Worm (Caenorhabditis elegans) whole organism, young adult: ENCODE data around the gene cyc-2.1.

Experiments used
- B0035.1 ChIP-seq: sonication (generic microtip); optimal IDR thresholded peaks from 2 replicates; lab custom pipeline; 2016; ENCODE audit warnings: missing genetic modification characterization, mild to moderate bottlenecking, missing compliant biosample characterization, missing genotype, missing genetic modification reagents
- C17E4.6 ChIP-seq: fragments of 200-800 bp; sonication (Bioruptor generic); IDR thresholded peaks from 2 replicates; pipeline ENCODE4 v1.3.6; 2022; ENCODE audit warnings: missing genetic modification reagents, missing genetic modification characterization, missing compliant biosample characterization
- D2030.7 ChIP-seq: fragments of 200-800 bp; sonication (Bioruptor generic); IDR thresholded peaks from 2 replicates; pipeline ENCODE4 v1.3.6; 2022; ENCODE audit warnings: missing genetic modification reagents, missing genetic modification characterization, missing compliant biosample characterization
- F10E7.11 ChIP-seq: sonication (generic microtip); optimal IDR thresholded peaks from 2 replicates; lab custom pipeline; 2017; ENCODE audit warnings: mild to moderate bottlenecking, missing genetic modification characterization, moderate library complexity, missing compliant biosample characterization
- F33H1.4 ChIP-seq: fragments of 200-800 bp; sonication (Bioruptor generic); IDR thresholded peaks from 2 replicates; pipeline ENCODE4 v1.3.6; 2022; ENCODE audit warnings: missing genetic modification reagents, missing genetic modification characterization, missing compliant biosample characterization
- F55B11.4 ChIP-seq: sonication (generic microtip); optimal IDR thresholded peaks from 2 replicates; lab custom pipeline; 2016; ENCODE audit warnings: missing compliant biosample characterization, missing genetic modification characterization, borderline replicate concordance; ENCODE audit not compliant: insufficient read depth
- K12H6.12 ChIP-seq: fragments of 200-800 bp; sonication (Bioruptor generic); optimal IDR thresholded peaks from 2 replicates; lab custom pipeline; 2018; ENCODE audit warnings: mild to moderate bottlenecking, missing genetic modification characterization, missing compliant biosample characterization
- T26A5.8 ChIP-seq: sonication (generic microtip); optimal IDR thresholded peaks from 2 replicates; lab custom pipeline; 2016; ENCODE audit warnings: missing genetic modification characterization, missing compliant biosample characterization
- Y53F4B.3 ChIP-seq: fragments of 200-800 bp; sonication (Bioruptor generic); IDR thresholded peaks from 2 replicates; pipeline ENCODE4 v1.3.6; 2022; ENCODE audit warnings: missing genetic modification reagents, missing genetic modification characterization, missing compliant biosample characterization
- Y67H2A.10 ChIP-seq: fragments of 200-800 bp; sonication (Bioruptor generic); conservative IDR thresholded peaks from 2 replicates; pipeline ENCODE4 v1.3.6; 2022; ENCODE audit warnings: missing genetic modification reagents, missing genetic modification characterization, missing compliant biosample characterization
- Y95B8A.8 ChIP-seq: fragments of 200-800 bp; sonication (Bioruptor generic); IDR thresholded peaks from 2 replicates; pipeline ENCODE4 v1.3.6; 2022; ENCODE audit warnings: missing genetic modification reagents, missing genetic modification characterization, missing compliant biosample characterization
- ZK185.1 ChIP-seq: sonication (generic microtip); optimal IDR thresholded peaks from 2 replicates; lab custom pipeline; 2016; ENCODE audit warnings: mild to moderate bottlenecking, missing genetic modification characterization, missing compliant biosample characterization; ENCODE audit not compliant: poor library complexity, severe bottlenecking
- ama-1 ChIP-seq, 3 experiments: fragments of 150-350 bp in 1 of 3; sonication (generic microtip) in 2 of 3; optimal IDR thresholded peaks; 2 replicates each; lab custom pipeline; 2014 to 2018; ENCODE audit warnings: missing biosample characterization in 2 of 3, missing genetic modification characterization in 2 of 3, missing genetic modification reagents in 2 of 3
- aptf-3 ChIP-seq: fragments of 200-800 bp; sonication (Bioruptor generic); IDR thresholded peaks from 2 replicates; pipeline ENCODE4 v1.3.6; 2022; ENCODE audit warnings: missing genetic modification characterization, missing compliant biosample characterization
- athp-1 ChIP-seq: sonication (generic microtip); optimal IDR thresholded peaks from 2 replicates; lab custom pipeline; 2017; ENCODE audit warnings: mild to moderate bottlenecking, missing genetic modification characterization, missing compliant biosample characterization
- attf-3 ChIP-seq: fragments of 200-800 bp; sonication (Bioruptor generic); conservative IDR thresholded peaks from 2 replicates; pipeline ENCODE4 v1.3.6; 2022; ENCODE audit warnings: missing genetic modification reagents, missing genetic modification characterization, missing compliant biosample characterization
- attf-5 ChIP-seq: fragments of 200-800 bp; sonication (Bioruptor generic); optimal IDR thresholded peaks from 2 replicates; lab custom pipeline; 2018; ENCODE audit warnings: mild to moderate bottlenecking, missing genetic modification characterization, missing compliant biosample characterization
- attf-6 ChIP-seq: fragments of 200-800 bp; sonication (Bioruptor generic); IDR thresholded peaks from 2 replicates; pipeline ENCODE4 v1.3.6; 2022; ENCODE audit warnings: missing genetic modification reagents, missing genetic modification characterization, missing compliant biosample characterization
- bed-1 ChIP-seq: fragments of 200-800 bp; sonication (Bioruptor generic); IDR thresholded peaks from 2 replicates; pipeline ENCODE4 v1.3.6; 2022; ENCODE audit warnings: missing genetic modification reagents, missing genetic modification characterization, missing compliant biosample characterization
- ceh-100 ChIP-seq: fragments of 200-800 bp; sonication (Bioruptor generic); IDR thresholded peaks from 2 replicates; pipeline ENCODE4 v1.3.6; 2022; ENCODE audit warnings: missing genetic modification reagents, missing genetic modification characterization, missing compliant biosample characterization
- ceh-27 ChIP-seq: fragments of 200-800 bp; sonication (Bioruptor generic); optimal IDR thresholded peaks from 2 replicates; lab custom pipeline; 2018; ENCODE audit warnings: mild to moderate bottlenecking, missing genetic modification characterization, moderate library complexity, missing compliant biosample characterization
- ceh-79 ChIP-seq: sonication (generic microtip); optimal IDR thresholded peaks from 2 replicates; lab custom pipeline; 2017; ENCODE audit warnings: mild to moderate bottlenecking, missing genetic modification characterization, missing compliant biosample characterization
- chd-7 ChIP-seq: sonication (generic microtip); optimal IDR thresholded peaks from 2 replicates; lab custom pipeline; 2016; ENCODE audit warnings: mild to moderate bottlenecking, missing genetic modification characterization, moderate library complexity, missing compliant biosample characterization
- dox-1 ChIP-seq: fragments of 200-800 bp; sonication (Bioruptor generic); IDR thresholded peaks from 2 replicates; pipeline ENCODE4 v1.3.6; 2022; ENCODE audit warnings: missing genetic modification reagents, missing genetic modification characterization, missing compliant biosample characterization
- dpff-1 ChIP-seq: sonication (generic microtip); optimal IDR thresholded peaks from 2 replicates; lab custom pipeline; 2017; ENCODE audit warnings: mild to moderate bottlenecking, missing genetic modification characterization, missing compliant biosample characterization
- egl-44 ChIP-seq: fragments of 200-800 bp; sonication (Bioruptor generic); IDR thresholded peaks from 2 replicates; pipeline ENCODE4 v1.3.6; 2022; ENCODE audit warnings: missing genetic modification reagents, missing genetic modification characterization, missing compliant biosample characterization
- ets-4 ChIP-seq: fragments of 200-800 bp; sonication (Bioruptor generic); optimal IDR thresholded peaks from 2 replicates; lab custom pipeline; 2018; ENCODE audit warnings: mild to moderate bottlenecking, missing genetic modification characterization, missing compliant biosample characterization
- fkh-3 ChIP-seq: sonication (generic microtip); optimal IDR thresholded peaks from 2 replicates; lab custom pipeline; 2016; ENCODE audit warnings: mild to moderate bottlenecking, missing genetic modification characterization, missing compliant biosample characterization
- gei-17 ChIP-seq: fragments of 200-800 bp; sonication (Bioruptor generic); optimal IDR thresholded peaks from 2 replicates; lab custom pipeline; 2018; ENCODE audit warnings: mild to moderate bottlenecking, missing genetic modification characterization, missing compliant biosample characterization
- let-607 ChIP-seq, 2 experiments: fragments of 200-800 bp in 1 of 2; sonication (Bioruptor generic) in 1 of 2; sonication (generic microtip) in 1 of 2; optimal IDR thresholded peaks; 2 replicates each; lab custom pipeline; 2016 to 2018; ENCODE audit warnings: mild to moderate bottlenecking in 2 of 2, missing compliant biosample characterization in 2 of 2, missing genetic modification characterization in 2 of 2, moderate library complexity in 2 of 2, missing genotype in 1 of 2
- lin-26 ChIP-seq: fragments of 200-800 bp; sonication (Bioruptor generic); IDR thresholded peaks from 2 replicates; pipeline ENCODE4 v1.3.6; 2022; ENCODE audit warnings: missing genetic modification reagents, missing genetic modification characterization, missing compliant biosample characterization
- madf-8 ChIP-seq: fragments of 200-800 bp; sonication (Bioruptor generic); conservative IDR thresholded peaks from 2 replicates; pipeline ENCODE4 v1.3.6; 2022; ENCODE audit warnings: missing genetic modification reagents, missing genetic modification characterization, missing compliant biosample characterization
- mcd-1 ChIP-seq: fragments of 200-800 bp; sonication (Bioruptor generic); IDR thresholded peaks from 2 replicates; pipeline ENCODE4 v1.3.6; 2022; ENCODE audit warnings: missing genetic modification reagents, missing genetic modification characterization, missing compliant biosample characterization
- mel-28 ChIP-seq: sonication (generic microtip); optimal IDR thresholded peaks from 2 replicates; lab custom pipeline; 2016; ENCODE audit warnings: borderline replicate concordance, mild to moderate bottlenecking, missing genetic modification characterization, missing compliant biosample characterization
- mxl-1 ChIP-seq: sonication (generic microtip); optimal IDR thresholded peaks from 2 replicates; lab custom pipeline; 2016; ENCODE audit warnings: missing genetic modification characterization, missing compliant biosample characterization
- nfya-1 ChIP-seq: sonication (generic microtip); optimal IDR thresholded peaks from 2 replicates; lab custom pipeline; 2017; ENCODE audit warnings: antibody characterized with exemption, missing compliant biosample characterization, missing genetic modification characterization, borderline replicate concordance; ENCODE audit not compliant: insufficient read depth
- nfya-2 ChIP-seq: fragments of 200-800 bp; sonication (Bioruptor generic); IDR thresholded peaks from 2 replicates; pipeline ENCODE4 v1.3.6; 2022; ENCODE audit warnings: missing genetic modification reagents, missing genetic modification characterization, missing compliant biosample characterization
- nfyb-1 ChIP-seq: fragments of 200-800 bp; sonication (Bioruptor generic); IDR thresholded peaks from 2 replicates; pipeline ENCODE4 v1.3.6; 2022; ENCODE audit warnings: missing genetic modification reagents, missing genetic modification characterization, missing compliant biosample characterization
- nhr-120 ChIP-seq: fragments of 200-800 bp; sonication (Bioruptor generic); IDR thresholded peaks from 2 replicates; pipeline ENCODE4 v1.3.6; 2022; ENCODE audit warnings: missing genetic modification characterization, missing compliant biosample characterization
- nhr-179 ChIP-seq: sonication (generic microtip); optimal IDR thresholded peaks from 2 replicates; lab custom pipeline; 2016; ENCODE audit warnings: mild to moderate bottlenecking, missing genetic modification characterization, missing compliant biosample characterization
- repo-1 ChIP-seq: sonication (generic microtip); optimal IDR thresholded peaks from 2 replicates; lab custom pipeline; 2017; ENCODE audit warnings: mild to moderate bottlenecking, missing genetic modification characterization, missing compliant biosample characterization
- sea-2 ChIP-seq: fragments of 200-800 bp; sonication (Bioruptor generic); IDR thresholded peaks from 2 replicates; pipeline ENCODE4 v1.3.6; 2022; ENCODE audit warnings: missing genetic modification characterization, missing compliant biosample characterization
- sptf-2 ChIP-seq: fragments of 200-800 bp; sonication (Bioruptor generic); optimal IDR thresholded peaks from 2 replicates; lab custom pipeline; 2018; ENCODE audit warnings: mild to moderate bottlenecking, missing genetic modification characterization, missing compliant biosample characterization
- tbx-9 ChIP-seq: sonication (generic microtip); optimal IDR thresholded peaks from 2 replicates; lab custom pipeline; 2016; ENCODE audit warnings: borderline replicate concordance, missing genetic modification characterization, inconsistent platforms, missing compliant biosample characterization
- unc-62 ChIP-seq: fragments of 150-350 bp; optimal IDR thresholded peaks from 2 replicates; lab custom pipeline; 2014; ENCODE audit warnings: missing biosample characterization, missing genetic modification reagents, missing genetic modification characterization
- xnd-1 ChIP-seq: sonication (generic microtip); optimal IDR thresholded peaks from 2 replicates; lab custom pipeline; 2016; ENCODE audit warnings: missing genotype, missing genetic modification reagents, missing genetic modification characterization, missing compliant biosample characterization
- ztf-25 ChIP-seq: fragments of 200-800 bp; sonication (Bioruptor generic); IDR thresholded peaks from 2 replicates; pipeline ENCODE4 v1.3.6; 2022; ENCODE audit warnings: missing genetic modification reagents, missing genetic modification characterization, missing compliant biosample characterization
- ztf-26 ChIP-seq: sonication (generic microtip); optimal IDR thresholded peaks from 2 replicates; lab custom pipeline; 2017; ENCODE audit warnings: missing genetic modification characterization, missing compliant biosample characterization
- ztf-28 ChIP-seq: fragments of 200-800 bp; sonication (Bioruptor generic); IDR thresholded peaks from 2 replicates; pipeline ENCODE4 v1.3.6; 2022; ENCODE audit warnings: missing genetic modification reagents, missing genetic modification characterization, missing compliant biosample characterization

The cyc-2.1 gene

ce11 chrIV:4705182-4705581 is 43.6 kb downstream of the cyc-2.1 start (continued):
- peak; percentile 59; the same call in 1 of the 2 replicates for TF ChIP-seq nfyb-1 (GFP tag; lab: Robert Waterston, UW)
- no peak for TF ChIP-seq B0035.1 (tag; lab: Kevin White, UChicago)
- TF ChIP-seq nfya-2 (GFP tag; lab: Robert Waterston, UW) = no peak
- peak; percentile 65 for TF ChIP-seq mcd-1 (GFP tag; lab: Robert Waterston, UW)
- TF ChIP-seq C17E4.6 (GFP tag; lab: Robert Waterston, UW) = 0 out of 2 replicates have a peak, but pooled peaks have one; percentile 19
- no peak for TF ChIP-seq ZK185.1 (tag; lab: Kevin White, UChicago)
- TF ChIP-seq sptf-2 = peak; percentile 25
- no peak for TF ChIP-seq bed-1 (GFP tag; lab: Robert Waterston, UW)
- no peak for TF ChIP-seq madf-8 (GFP tag; lab: Robert Waterston, UW)
- TF ChIP-seq tbx-9 (tag; lab: Kevin White, UChicago) = no peak
- no peak for TF ChIP-seq ztf-25 (GFP tag; lab: Robert Waterston, UW)
- TF ChIP-seq ets-4 (GFP tag; lab: Kevin White, UChicago) = peak; percentile 71
- TF ChIP-seq nhr-179 (tag; lab: Kevin White, UChicago) = no peak
- peak; percentile 77 for TF ChIP-seq K12H6.12 (tag; lab: Kevin White, UChicago)
- TF ChIP-seq nfya-1 (tag; lab: Kevin White, UChicago) = no peak
- no peak for TF ChIP-seq attf-3 (GFP tag; lab: Robert Waterston, UW)
- TF ChIP-seq repo-1 (tag; lab: Kevin White, UChicago) = peak; percentile 21
- no peak for TF ChIP-seq gei-17 (GFP tag; lab: Kevin White, UChicago)
- TF ChIP-seq unc-62 = no peak
- no peak for TF ChIP-seq athp-1 (tag; lab: Kevin White, UChicago)
- no peak for TF ChIP-seq xnd-1 (tag; lab: Kevin White, UChicago)
- no peak for TF ChIP-seq Y53F4B.3 (GFP tag; lab: Robert Waterston, UW)
- TF ChIP-seq chd-7 (tag; lab: Kevin White, UChicago) = no peak
- 0 out of 2 replicates have a peak, but pooled peaks have one; percentile 37 for TF ChIP-seq Y95B8A.8 (GFP tag; lab: Robert Waterston, UW)
- TF ChIP-seq Y67H2A.10 = no peak
- 0 out of 2 replicates have a peak, but pooled peaks have one; percentile 25 for TF ChIP-seq egl-44 (GFP tag; lab: Robert Waterston, UW)
- TF ChIP-seq attf-6 (GFP tag; lab: Robert Waterston, UW) = no peak
- TF ChIP-seq sea-2 (GFP tag; lab: Robert Waterston, UW) = no peak
- no peak for TF ChIP-seq F55B11.4 (tag; lab: Kevin White, UChicago)
- TF ChIP-seq dox-1 (GFP tag; lab: Robert Waterston, UW) = peak; percentile 83; the same call in 1 of the 2 replicates
- peak in 1 of 2 experiments; percentile 27 for TF ChIP-seq let-607 (tag; optimal IDR thresholded peaks at IDR 0.05; lab: Kevin White, UChicago)
- TF ChIP-seq nhr-120 (GFP tag; lab: Robert Waterston, UW) = no peak
- TF ChIP-seq ztf-28 (GFP tag; lab: Robert Waterston, UW) = no peak
- TF ChIP-seq mel-28 (tag; lab: Kevin White, UChicago) = no peak
- TF ChIP-seq D2030.7 (GFP tag; lab: Robert Waterston, UW) = no peak
- no peak for TF ChIP-seq F10E7.11
- no peak for TF ChIP-seq ceh-79 (tag; lab: Kevin White, UChicago)
- TF ChIP-seq T26A5.8 (tag; lab: Kevin White, UChicago) = no peak
- TF ChIP-seq aptf-3 = no peak
- TF ChIP-seq lin-26 (GFP tag; lab: Robert Waterston, UW) = peak; percentile 63; the same call in 1 of the 2 replicates
- peak; percentile 15 for TF ChIP-seq ztf-26
- no peak for TF ChIP-seq dpff-1 (tag; lab: Kevin White, UChicago)
- TF ChIP-seq ceh-100 = no peak
- peak; percentile 28 for TF ChIP-seq ceh-27 (GFP tag; lab: Kevin White, UChicago)
- TF ChIP-seq mxl-1 = no peak
- TF ChIP-seq attf-5 = peak; percentile 93
- TF ChIP-seq fkh-3 (tag; lab: Kevin White, UChicago) = no peak
- TF ChIP-seq ama-1 (optimal IDR thresholded peaks at IDR 0.05; lab: Kevin White, UChicago) = no peak
- TF ChIP-seq ama-1 (GFP tag; optimal IDR thresholded peaks at IDR 0.05; lab: Kevin White, UChicago) = no peak
- no peak for TF ChIP-seq F33H1.4
